Fruit fly (Drosophila melanogaster): ENCODE data around the gene CG7083.
A peak's percentile ranks its signal among the peaks of the same experiment; 100 is the strongest.

The CG7083 gene

dm6 chr3L:8306880-8307279, 33.7 kb upstream of the CG7083 start, which contains the start of gene Gr66a:
Gene Gr66a (minus strand): TSS chr3L:8306980.
- TF ChIP-seq gl (tag; optimal IDR thresholded peaks at IDR 0.05): no peak
- TF ChIP-seq CG13204 (GFP tag; optimal IDR thresholded peaks at IDR 0.05): no peak
- no peak for TF ChIP-seq Ets98B (GFP tag; IDR thresholded peaks at IDR 0.05)
- no peak for TF ChIP-seq Pif1B (GFP tag; optimal IDR thresholded peaks at IDR 0.05)
- TF ChIP-seq fd96Ca (GFP tag; IDR thresholded peaks at IDR 0.05): no peak
- TF ChIP-seq CG12605 (GFP tag; IDR thresholded peaks at IDR 0.05): no peak
- TF ChIP-seq CG17806 (tag; optimal IDR thresholded peaks at IDR 0.05): no peak
- TF ChIP-seq rn (GFP tag; IDR thresholded peaks at IDR 0.05): no peak
- TF ChIP-seq CG8159 (tag; optimal IDR thresholded peaks at IDR 0.05): no peak
- TF ChIP-seq CG10348 (GFP tag; IDR thresholded peaks at IDR 0.05): no peak
- no peak for TF ChIP-seq Snoo (tag; optimal IDR thresholded peaks at IDR 0.05)
- no peak for TF ChIP-seq CG4496 (GFP tag; IDR thresholded peaks at IDR 0.05)
- no peak for TF ChIP-seq Pif1A (GFP tag; optimal IDR thresholded peaks at IDR 0.05)
- no peak for TF ChIP-seq CG34367 (tag; optimal IDR thresholded peaks at IDR 0.05)
- TF ChIP-seq CG8301 (tag; optimal IDR thresholded peaks at IDR 0.05): no peak
- TF ChIP-seq CG32121 (GFP tag; IDR thresholded peaks at IDR 0.05): no peak
- no peak for TF ChIP-seq EcR (GFP tag; optimal IDR thresholded peaks at IDR 0.05)
- TF ChIP-seq CG9948 (tag; optimal IDR thresholded peaks at IDR 0.05): no peak
- TF ChIP-seq D1 (tag; optimal IDR thresholded peaks at IDR 0.05): no peak

- TF ChIP-seq CG12605 (GFP tag; IDR thresholded peaks at IDR 0.05) (no peak), Snoo (tag; optimal IDR thresholded peaks at IDR 0.05) (peak; percentile 62), EcR (GFP tag; optimal IDR thresholded peaks at IDR 0.05) (no peak), gl (tag; optimal IDR thresholded peaks at IDR 0.05) (no peak), CG15710 (tag; optimal IDR thresholded peaks at IDR 0.05) (peak; percentile 69), CG17806 (tag; optimal IDR thresholded peaks at IDR 0.05) (peak; percentile 33), CG8159 (tag; optimal IDR thresholded peaks at IDR 0.05) (no peak), CG34367 (tag; optimal IDR thresholded peaks at IDR 0.05) (peak; percentile 21), CG9948 (tag; optimal IDR thresholded peaks at IDR 0.05) (peak; percentile 43)
Observed at dm6 chr3L:8308891-8309352, 31.7 kb upstream of the CG7083 start, which contains the start of gene BI-1. Gene BI-1 (minus strand): TSS chr3L:8308941.

- TF ChIP-seq D1 (tag; optimal IDR thresholded peaks at IDR 0.05) (no peak), fd96Ca (GFP tag; IDR thresholded peaks at IDR 0.05) (peak; percentile 42; the same call in 1 of the 3 replicates)
Observed at dm6 chr3L:8312290-8312689, 28.3 kb upstream of the CG7083 start.

dm6 chr3L:8314788-8315140, 25.8 kb upstream of the CG7083 start:
- TF ChIP-seq Snoo (tag; optimal IDR thresholded peaks at IDR 0.05) (no peak), CG8301 (tag; optimal IDR thresholded peaks at IDR 0.05) (no peak), CG4496 (GFP tag; IDR thresholded peaks at IDR 0.05) (peak; percentile 63; the same call in 2 of the 3 replicates), Pif1A (GFP tag; optimal IDR thresholded peaks at IDR 0.05) (peak; percentile 32), Ets98B (GFP tag; IDR thresholded peaks at IDR 0.05) (peak; percentile 48; the same call in 1 of the 2 replicates), CG32121 (GFP tag; IDR thresholded peaks at IDR 0.05) (no peak), Pif1B (GFP tag; optimal IDR thresholded peaks at IDR 0.05) (no peak), CG14655 (GFP tag; optimal IDR thresholded peaks at IDR 0.05) (no peak), fd96Ca (GFP tag; IDR thresholded peaks at IDR 0.05) (no peak)

- peak; percentile 17 for TF ChIP-seq CG34367 (tag; optimal IDR thresholded peaks at IDR 0.05)
- TF ChIP-seq fd96Ca (GFP tag; IDR thresholded peaks at IDR 0.05): no peak
- peak; percentile 42; the same call in 1 of the 3 replicates for TF ChIP-seq CG4496 (GFP tag; IDR thresholded peaks at IDR 0.05)
- peak; percentile 13 for TF ChIP-seq CG17806 (tag; optimal IDR thresholded peaks at IDR 0.05)
- peak; percentile 19; the same call in 1 of the 2 replicates for TF ChIP-seq Ets98B (GFP tag; IDR thresholded peaks at IDR 0.05)
- peak; percentile 6 for TF ChIP-seq CG9948 (tag; optimal IDR thresholded peaks at IDR 0.05)
Observed at dm6 chr3L:8315141-8315816, 25.3 kb upstream of the CG7083 start, which contains the start of gene Cpsf6. Gene Cpsf6 (minus strand): TSS chr3L:8315502.

- TF ChIP-seq CG12605 (GFP tag; IDR thresholded peaks at IDR 0.05) (peak; percentile 82), CG32121 (GFP tag; IDR thresholded peaks at IDR 0.05) (peak; percentile 93), EcR (GFP tag; optimal IDR thresholded peaks at IDR 0.05) (no peak), CG14655 (GFP tag; optimal IDR thresholded peaks at IDR 0.05) (peak; percentile 82), Pif1A (GFP tag; optimal IDR thresholded peaks at IDR 0.05) (peak; percentile 38), fd96Ca (GFP tag; IDR thresholded peaks at IDR 0.05) (peak; percentile 87), CG8301 (tag; optimal IDR thresholded peaks at IDR 0.05) (peak; percentile 88), rn (GFP tag; IDR thresholded peaks at IDR 0.05) (peak; percentile 82), CG9948 (tag; optimal IDR thresholded peaks at IDR 0.05) (no peak), CG4496 (GFP tag; IDR thresholded peaks at IDR 0.05) (peak; percentile 91), CG34367 (tag; optimal IDR thresholded peaks at IDR 0.05) (no peak), Snoo (tag; optimal IDR thresholded peaks at IDR 0.05) (no peak), Ets98B (GFP tag; IDR thresholded peaks at IDR 0.05) (peak; percentile 92), CG10348 (GFP tag; IDR thresholded peaks at IDR 0.05) (peak; percentile 56; the same call in 1 of the 2 replicates)
Observed at dm6 chr3L:8318916-8319506, 21.6 kb upstream of the CG7083 start, which contains the start of gene CG43059. Gene CG43059 (minus strand): TSS chr3L:8318966.

All from whole organism, pupa.